Fruit fly (Drosophila melanogaster): ENCODE data around the gene Marf.

The Marf gene

DNA sequence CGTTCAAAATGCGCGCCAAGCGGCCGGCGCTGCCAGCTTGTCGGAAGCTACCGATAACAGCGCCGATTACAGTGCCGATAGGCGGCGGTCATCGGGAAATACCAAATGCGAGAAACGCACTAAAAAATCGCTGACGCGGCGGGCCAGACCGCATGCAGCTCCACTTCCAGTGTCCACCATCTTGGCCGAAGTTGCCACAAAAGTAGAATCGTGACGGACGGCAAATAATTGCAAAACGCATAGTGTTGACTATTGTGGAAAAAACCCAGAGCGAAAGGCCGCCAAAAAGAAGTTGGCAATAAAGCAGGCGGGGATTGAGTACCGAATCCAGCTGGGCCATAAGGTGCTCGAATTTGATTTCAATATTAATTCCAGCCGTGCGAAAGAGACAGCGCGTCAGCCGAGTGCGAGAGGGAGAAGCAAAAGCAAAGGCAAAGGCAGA is 18.8 kb upstream of the Marf start, which contains the start of gene CG3847 (continued):
- TF ChIP-seq z (GFP tag; IDR thresholded peaks at IDR 0.05) (no peak), CG11696 (GFP tag; IDR thresholded peaks at IDR 0.05) (no peak), CG9437 (GFP tag; optimal IDR thresholded peaks at IDR 0.05) (peak; percentile 22), dan (GFP tag; IDR thresholded peaks at IDR 0.05) (no peak), CG10274 (GFP tag; optimal IDR thresholded peaks at IDR 0.05) (no peak), Pdp1 (GFP tag; optimal IDR thresholded peaks at IDR 0.05) (peak; percentile 44 to 69), Hr78 (GFP tag; optimal IDR thresholded peaks at IDR 0.05) (no peak), trh (GFP tag; optimal IDR thresholded peaks at IDR 0.05) (no peak), CG16863 (GFP tag; optimal IDR thresholded peaks at IDR 0.05) (no peak), CG30020 (tag; optimal IDR thresholded peaks at IDR 0.05) (peak; percentile 37), PHDP (tag; optimal IDR thresholded peaks at IDR 0.05) (no peak)

dm6 chrX:6349231-6349630 is 16.5 kb upstream of the Marf start:
- TF ChIP-seq hb (GFP tag; IDR thresholded peaks at IDR 0.05; ENCODE audit: partially characterized antibody) (no peak), CG17361 (GFP tag; IDR thresholded peaks at IDR 0.05) (no peak), gfzf (GFP tag; optimal IDR thresholded peaks at IDR 0.05) (no peak), gt (GFP tag; IDR thresholded peaks at IDR 0.05) (no peak), Rfx (GFP tag; IDR thresholded peaks at IDR 0.05) (no peak)

DNA sequence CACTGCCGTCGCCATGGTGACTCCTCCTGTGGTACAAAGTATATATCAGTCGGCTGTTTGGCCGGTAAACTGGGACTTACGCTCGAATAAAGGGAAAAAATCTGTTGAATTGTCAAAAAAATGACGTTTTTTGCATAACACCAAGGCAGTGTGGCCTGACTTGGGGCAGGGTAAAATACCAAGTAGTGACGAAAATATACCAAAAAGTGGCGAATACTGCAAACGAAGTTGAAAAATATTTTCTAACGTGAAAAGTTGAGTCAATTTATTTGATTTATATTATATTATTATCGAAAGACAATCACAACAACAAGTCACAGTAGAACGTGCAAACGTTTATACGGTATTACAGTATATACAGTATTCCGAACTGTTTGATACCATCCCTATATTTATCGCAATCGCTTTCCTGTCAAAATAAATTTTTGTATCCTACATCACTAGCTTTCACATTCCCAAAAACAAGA is 15.5 kb upstream of the Marf start, which contains the start of the genes ND-B16.6 and kdn:
Gene ND-B16.6 (minus strand): TSS at position 189 of the 467 bp plus-strand sequence.
Gene kdn (plus strand): TSS at position 417 of the 467 bp plus-strand sequence.
- TF ChIP-seq Drgx (GFP tag; IDR thresholded peaks at IDR 0.05): no peak
- TF ChIP-seq GATAe (GFP tag; conservative IDR thresholded peaks at IDR 0.05): no peak
- TF ChIP-seq tx (GFP tag; optimal IDR thresholded peaks at IDR 0.05): no peak
- TF ChIP-seq CG3995 (GFP tag; optimal IDR thresholded peaks at IDR 0.05): peak; percentile 95
- no peak for TF ChIP-seq CG31388 (GFP tag; optimal IDR thresholded peaks at IDR 0.05)
- no peak for TF ChIP-seq Gsc (GFP tag; IDR thresholded peaks at IDR 0.05)
- TF ChIP-seq hb (GFP tag; IDR thresholded peaks at IDR 0.05; ENCODE audit: partially characterized antibody): no peak
- TF ChIP-seq gfzf (GFP tag; optimal IDR thresholded peaks at IDR 0.05): peak; percentile 64
- peak; percentile 34; the same call in 1 of the 2 replicates for TF ChIP-seq CG31441 (GFP tag; IDR thresholded peaks at IDR 0.05)
- TF ChIP-seq grn (GFP tag; optimal IDR thresholded peaks at IDR 0.05): no peak
- TF ChIP-seq CG8290 (GFP tag; optimal IDR thresholded peaks at IDR 0.05): no peak
- TF ChIP-seq CG8290 (tag; optimal IDR thresholded peaks at IDR 0.05): no peak
- no peak for TF ChIP-seq fru (optimal IDR thresholded peaks at IDR 0.05)
- no peak for TF ChIP-seq jing (GFP tag; optimal IDR thresholded peaks at IDR 0.05)
- no peak for TF ChIP-seq CG17802 (tag; optimal IDR thresholded peaks at IDR 0.05)
- no peak for TF ChIP-seq dpn (GFP tag; optimal IDR thresholded peaks at IDR 0.05)
- TF ChIP-seq CG6272 (GFP tag; IDR thresholded peaks at IDR 0.05): no peak
- 0 out of 2 replicates have a peak, but pooled peaks have one; percentile 33 for TF ChIP-seq E2f2 (GFP tag; IDR thresholded peaks at IDR 0.05)
- TF ChIP-seq stwl (tag; optimal IDR thresholded peaks at IDR 0.05): peak; percentile 7
- TF ChIP-seq phol (tag; optimal IDR thresholded peaks at IDR 0.05): peak; percentile 1
- TF ChIP-seq Ptx1 (GFP tag; IDR thresholded peaks at IDR 0.05): no peak
- TF ChIP-seq CG31365 (tag; optimal IDR thresholded peaks at IDR 0.05): no peak
- TF ChIP-seq MESR4 (GFP tag; optimal IDR thresholded peaks at IDR 0.05): peak; percentile 89
- no peak for TF ChIP-seq CG2712 (tag; optimal IDR thresholded peaks at IDR 0.05)
- no peak for TF ChIP-seq fd96Cb (tag; optimal IDR thresholded peaks at IDR 0.05)
- TF ChIP-seq gsb (GFP tag; IDR thresholded peaks at IDR 0.05): no peak
- TF ChIP-seq CG18011 (GFP tag; optimal IDR thresholded peaks at IDR 0.05): peak; percentile 87
- no peak for TF ChIP-seq Sox102F (GFP tag; optimal IDR thresholded peaks at IDR 0.05)
- TF ChIP-seq CG14667 (GFP tag; IDR thresholded peaks at IDR 0.05): no peak
- TF ChIP-seq Hmx (GFP tag; optimal IDR thresholded peaks at IDR 0.05): no peak
- peak; percentile 6; the same call in 1 of the 2 replicates for TF ChIP-seq CG3847 (GFP tag; IDR thresholded peaks at IDR 0.05)
- peak; percentile 53 for TF ChIP-seq pzg (GFP tag; optimal IDR thresholded peaks at IDR 0.05)
- no peak for TF ChIP-seq H15 (GFP tag; IDR thresholded peaks at IDR 0.05)
- TF ChIP-seq az2 (GFP tag; optimal IDR thresholded peaks at IDR 0.05): no peak
- TF ChIP-seq Dp (GFP tag; optimal IDR thresholded peaks at IDR 0.05): peak; percentile 20

All from whole organism, embryonic.